Worm (Caenorhabditis elegans) whole organism, L3 larva: ENCODE measurements around the gene txdc-17.

Experiments used
- R02D3.7 ChIP-seq: fragments of 150-350 bp; optimal IDR thresholded peaks from 2 replicates; lab custom pipeline; 2014; ENCODE audit warnings: missing biosample characterization, missing genetic modification characterization
- aly-2 ChIP-seq: fragments of 150-350 bp; optimal IDR thresholded peaks from 2 replicates; lab custom pipeline; 2014; ENCODE audit warnings: missing biosample characterization, missing genetic modification characterization
- ama-1 ChIP-seq: fragments of 150-350 bp; optimal IDR thresholded peaks from 2 replicates; lab custom pipeline; 2018
- ceh-16 ChIP-seq: sonication (generic microtip); optimal IDR thresholded peaks from 2 replicates; lab custom pipeline; 2017; ENCODE audit warnings: missing biosample characterization, missing genetic modification characterization
- ceh-28 ChIP-seq: fragments of 150-350 bp; optimal IDR thresholded peaks from 2 replicates; lab custom pipeline; 2014; ENCODE audit warnings: missing biosample characterization, missing genetic modification reagents, missing genetic modification characterization
- ceh-82 ChIP-seq: fragments of 150-350 bp; optimal IDR thresholded peaks from 2 replicates; lab custom pipeline; 2014; ENCODE audit warnings: missing biosample characterization, missing genetic modification characterization
- ceh-9 ChIP-seq: sonication (generic microtip); optimal IDR thresholded peaks from 2 replicates; lab custom pipeline; 2018; ENCODE audit warnings: missing biosample characterization, missing genetic modification characterization
- daf-12 ChIP-seq: fragments of 150-350 bp; optimal IDR thresholded peaks from 2 replicates; lab custom pipeline; 2014; ENCODE audit warnings: missing biosample characterization, missing genetic modification reagents, missing genetic modification characterization
- egl-27 ChIP-seq: sonication (generic microtip); optimal IDR thresholded peaks from 4 replicates; lab custom pipeline; 2017; ENCODE audit warnings: missing biosample characterization, missing genetic modification reagents, missing genetic modification characterization
- egl-5 ChIP-seq: fragments of 150-350 bp; optimal IDR thresholded peaks from 2 replicates; lab custom pipeline; 2017; ENCODE audit warnings: missing biosample characterization, missing genetic modification reagents, missing genetic modification characterization, inconsistent platforms
- elt-1 ChIP-seq: fragments of 150-350 bp; optimal IDR thresholded peaks from 2 replicates; lab custom pipeline; 2014; ENCODE audit warnings: missing biosample characterization, missing genetic modification characterization
- elt-2 ChIP-seq: sonication (generic microtip); optimal IDR thresholded peaks from 2 replicates; lab custom pipeline; 2016; ENCODE audit warnings: missing genetic modification reagents, mild to moderate bottlenecking, missing genetic modification characterization, missing compliant biosample characterization
- elt-3 ChIP-seq, 3 experiments: fragments of 150-350 bp in 1 of 3; sonication (generic microtip) in 2 of 3; optimal IDR thresholded peaks; 2 replicates in 2 of 3; 4 replicates in 1 of 3; lab custom pipeline; 2014 to 2017; ENCODE audit warnings: missing biosample characterization in 3 of 3, missing genetic modification characterization in 3 of 3
- eor-1 ChIP-seq, 2 experiments: fragments of 150-350 bp; optimal IDR thresholded peaks; 2 replicates each; lab custom pipeline; 2014 to 2018; ENCODE audit warnings: missing biosample characterization in 2 of 2, missing genetic modification characterization in 2 of 2
- fkh-10 ChIP-seq: sonication (generic microtip); optimal IDR thresholded peaks from 2 replicates; lab custom pipeline; 2017; ENCODE audit warnings: missing biosample characterization, missing genetic modification reagents, missing genetic modification characterization
- fkh-2 ChIP-seq: fragments of 150-350 bp; optimal IDR thresholded peaks from 2 replicates; lab custom pipeline; 2014; ENCODE audit warnings: missing biosample characterization, missing genetic modification reagents, missing genetic modification characterization
- fos-1 ChIP-seq: fragments of 150-350 bp; optimal IDR thresholded peaks from 2 replicates; lab custom pipeline; 2014; ENCODE audit warnings: missing biosample characterization, missing genetic modification characterization
- hmg-11 ChIP-seq: sonication (generic microtip); optimal IDR thresholded peaks from 2 replicates; lab custom pipeline; 2016; ENCODE audit warnings: missing genetic modification characterization, missing compliant biosample characterization
- jun-1 ChIP-seq: fragments of 150-350 bp; optimal IDR thresholded peaks from 2 replicates; lab custom pipeline; 2014; ENCODE audit warnings: missing biosample characterization, missing genetic modification reagents, missing genetic modification characterization
- lin-15B ChIP-seq: fragments of 150-350 bp; optimal IDR thresholded peaks from 2 replicates; lab custom pipeline; 2014; ENCODE audit warnings: missing biosample characterization, missing genetic modification characterization
- lsy-12 ChIP-seq: sonication (generic microtip); optimal IDR thresholded peaks from 2 replicates; lab custom pipeline; 2016; ENCODE audit warnings: mild to moderate bottlenecking, missing genetic modification characterization, missing compliant biosample characterization
- mdl-1 ChIP-seq: fragments of 150-350 bp; optimal IDR thresholded peaks from 2 replicates; lab custom pipeline; 2014; ENCODE audit warnings: missing biosample characterization, missing genetic modification characterization
- mml-1 ChIP-seq: fragments of 150-350 bp; sonication (generic microtip); optimal IDR thresholded peaks from 3 replicates; lab custom pipeline; 2014; ENCODE audit warnings: missing biosample characterization, missing genetic modification characterization
- nfya-1 ChIP-seq: sonication (generic microtip); optimal IDR thresholded peaks from 2 replicates; lab custom pipeline; 2017; ENCODE audit warnings: missing genetic modification characterization, mild to moderate bottlenecking, missing compliant biosample characterization, antibody characterized with exemption, moderate library complexity; ENCODE audit not compliant: insufficient read depth
- nhr-23 ChIP-seq: fragments of 150-350 bp; optimal IDR thresholded peaks from 2 replicates; lab custom pipeline; 2014; ENCODE audit warnings: missing biosample characterization, missing genetic modification reagents, missing genetic modification characterization
- nhr-237 ChIP-seq: fragments of 150-350 bp; optimal IDR thresholded peaks from 2 replicates; lab custom pipeline; 2014; ENCODE audit warnings: missing biosample characterization, missing genetic modification characterization
- nhr-25 ChIP-seq: sonication (generic microtip); optimal IDR thresholded peaks from 2 replicates; lab custom pipeline; 2017; ENCODE audit warnings: missing biosample characterization, missing genetic modification characterization
- nhr-28 ChIP-seq: fragments of 150-350 bp; optimal IDR thresholded peaks from 2 replicates; lab custom pipeline; 2014; ENCODE audit warnings: missing biosample characterization, missing genetic modification characterization
- nhr-43 ChIP-seq: sonication (generic microtip); optimal IDR thresholded peaks from 2 replicates; lab custom pipeline; 2016; ENCODE audit warnings: mild to moderate bottlenecking, missing genetic modification characterization, missing compliant biosample characterization; ENCODE audit not compliant: poor library complexity, severe bottlenecking
- nhr-67 ChIP-seq: fragments of 150-350 bp; optimal IDR thresholded peaks from 2 replicates; lab custom pipeline; 2014; ENCODE audit warnings: missing biosample characterization, missing genetic modification characterization
- nhr-76 ChIP-seq: fragments of 150-350 bp; sonication (generic microtip); optimal IDR thresholded peaks from 5 replicates; lab custom pipeline; 2014; ENCODE audit warnings: missing biosample characterization, missing genetic modification characterization
- nhr-77 ChIP-seq: fragments of 150-350 bp; optimal IDR thresholded peaks from 2 replicates; lab custom pipeline; 2014; ENCODE audit warnings: missing biosample characterization, missing genetic modification characterization
- pha-4 ChIP-seq: fragments of 150-350 bp; optimal IDR thresholded peaks from 2 replicates; lab custom pipeline; 2014; ENCODE audit warnings: missing biosample characterization, missing genetic modification reagents, missing genetic modification characterization
- pqm-1 ChIP-seq: fragments of 150-350 bp; optimal IDR thresholded peaks from 2 replicates; lab custom pipeline; 2017; ENCODE audit warnings: missing biosample characterization, missing genetic modification characterization, inconsistent platforms
- skn-1 ChIP-seq: fragments of 150-350 bp; optimal IDR thresholded peaks from 2 replicates; lab custom pipeline; 2014; ENCODE audit warnings: missing biosample characterization, missing genetic modification characterization
- snpc-4 ChIP-seq: fragments of 150-350 bp; optimal IDR thresholded peaks from 2 replicates; lab custom pipeline; 2014; ENCODE audit warnings: missing biosample characterization, missing genetic modification characterization
- tbx-2 ChIP-seq: sonication (generic microtip); optimal IDR thresholded peaks from 2 replicates; lab custom pipeline; 2016; ENCODE audit warnings: mild to moderate bottlenecking, missing genetic modification characterization, missing compliant biosample characterization
- unc-39 ChIP-seq: sonication (generic microtip); optimal IDR thresholded peaks from 4 replicates; lab custom pipeline; 2017; ENCODE audit warnings: missing biosample characterization, missing genetic modification characterization
- unc-62 ChIP-seq: fragments of 150-350 bp; sonication (generic microtip); optimal IDR thresholded peaks from 4 replicates; lab custom pipeline; 2014; ENCODE audit warnings: missing biosample characterization, missing genetic modification reagents, missing genetic modification characterization
- ztf-11 ChIP-seq: fragments of 150-350 bp; optimal IDR thresholded peaks from 2 replicates; lab custom pipeline; 2014; ENCODE audit warnings: missing biosample characterization, missing genetic modification characterization
- ztf-4 ChIP-seq: fragments of 150-350 bp; optimal IDR thresholded peaks from 2 replicates; lab custom pipeline; 2014; ENCODE audit warnings: missing biosample characterization, missing genetic modification characterization

The txdc-17 gene

DNA sequence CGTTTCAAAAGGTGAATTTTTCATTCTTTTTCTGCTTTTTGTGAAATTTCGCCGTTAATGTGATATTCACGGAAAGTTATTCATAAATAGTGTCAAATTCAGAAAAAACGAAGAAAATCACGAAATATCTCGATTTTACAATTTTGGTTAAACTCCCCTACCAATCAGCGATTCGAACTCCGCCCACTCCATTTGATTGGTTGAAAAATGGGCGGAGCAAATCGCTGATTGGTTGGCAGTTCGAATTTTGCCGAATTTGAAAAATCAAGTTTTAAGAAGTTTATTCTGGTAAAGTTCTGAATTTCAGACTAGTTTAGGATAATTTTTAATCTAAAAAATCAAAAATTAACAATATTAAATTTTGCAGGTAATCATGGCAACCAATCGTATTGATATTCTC, 30.2 kb downstream of the txdc-17 start:
- TF ChIP-seq nfya-1 (tag; lab: Kevin White, UChicago) (peak; percentile 93), nhr-28 (tag; lab: Kevin White, UChicago) (no peak), nhr-25 (tag; lab: Kevin White, UChicago) (no peak), tbx-2 (tag; lab: Kevin White, UChicago) (no peak)

DNA sequence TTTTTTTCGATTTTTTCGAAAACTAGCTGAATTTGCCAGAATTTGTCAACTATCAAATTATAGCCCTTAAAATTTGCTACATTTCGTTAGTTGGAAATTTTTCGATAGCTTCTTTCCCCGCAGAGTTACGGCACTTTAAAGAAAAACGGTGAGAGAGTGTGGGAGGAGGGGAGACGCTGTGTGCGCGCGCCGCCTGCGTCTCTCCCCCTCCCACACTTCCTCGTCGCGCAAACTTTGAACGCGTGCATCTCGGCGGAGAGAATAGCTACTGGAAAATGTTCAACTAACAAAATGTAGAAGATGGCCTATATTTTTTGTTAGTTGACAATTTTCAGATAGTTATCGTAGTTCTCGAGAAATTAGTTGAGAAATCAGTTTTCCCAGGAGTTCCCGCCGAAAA, 32.1 kb downstream of the txdc-17 start:
- TF ChIP-seq daf-12 (tag; lab: Kevin White, UChicago), result no peak

DNA sequence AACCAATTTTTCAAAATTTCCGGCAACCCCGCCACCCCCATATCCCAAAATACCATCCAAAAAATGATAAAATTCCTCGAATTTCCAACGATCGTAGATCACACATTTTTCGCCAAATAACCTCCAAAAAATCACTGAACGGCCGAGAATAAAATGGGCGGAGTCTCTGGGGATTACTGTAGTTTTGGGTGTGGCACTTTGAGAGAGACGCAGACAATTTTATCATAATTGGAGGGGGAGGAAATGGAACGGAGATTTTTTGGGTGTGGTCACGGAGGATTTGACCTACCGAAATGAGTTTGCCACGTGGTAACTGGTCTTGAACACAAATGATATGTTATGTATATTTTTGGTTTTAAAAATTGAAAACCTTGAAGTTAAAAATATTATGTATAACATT, 34.0 kb downstream of the txdc-17 start:
- TF ChIP-seq ztf-11 (tag; lab: Kevin White, UChicago) (no peak), nfya-1 (tag; lab: Kevin White, UChicago) (peak; percentile 56)

DNA sequence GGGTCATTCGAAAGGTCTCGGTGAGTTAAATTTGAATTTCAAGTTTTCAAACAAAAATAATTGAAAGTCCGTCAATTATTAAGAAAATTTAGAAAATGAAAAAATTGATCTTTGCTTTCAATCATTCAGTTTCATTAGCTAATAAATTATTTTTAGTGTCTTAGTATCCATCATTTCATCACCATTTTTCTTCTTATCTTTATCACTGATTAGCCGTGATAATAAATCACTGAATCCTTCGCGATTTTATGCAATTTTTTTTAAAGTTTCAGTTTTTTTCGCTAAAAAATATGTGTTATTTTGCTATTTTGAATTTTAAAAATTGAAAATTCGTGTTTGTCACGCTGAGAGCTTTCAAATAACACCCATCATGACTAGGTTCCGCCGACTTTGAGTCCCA, 34.6 kb downstream of the txdc-17 start:
- TF ChIP-seq elt-1 (tag; lab: Kevin White, UChicago) (no peak), ceh-28 (tag; lab: Kevin White, UChicago) (no peak), fos-1 (tag; lab: Kevin White, UChicago) (no peak), nhr-23 (tag; lab: Kevin White, UChicago) (peak; percentile 21), R02D3.7 (tag; lab: Kevin White, UChicago) (no peak), elt-3 (tag; optimal IDR thresholded peaks at IDR 0.05; lab: Kevin White, UChicago) (peak in 1 of 3 experiments; percentile 16), egl-5 (tag; lab: Kevin White, UChicago) (no peak)

DNA sequence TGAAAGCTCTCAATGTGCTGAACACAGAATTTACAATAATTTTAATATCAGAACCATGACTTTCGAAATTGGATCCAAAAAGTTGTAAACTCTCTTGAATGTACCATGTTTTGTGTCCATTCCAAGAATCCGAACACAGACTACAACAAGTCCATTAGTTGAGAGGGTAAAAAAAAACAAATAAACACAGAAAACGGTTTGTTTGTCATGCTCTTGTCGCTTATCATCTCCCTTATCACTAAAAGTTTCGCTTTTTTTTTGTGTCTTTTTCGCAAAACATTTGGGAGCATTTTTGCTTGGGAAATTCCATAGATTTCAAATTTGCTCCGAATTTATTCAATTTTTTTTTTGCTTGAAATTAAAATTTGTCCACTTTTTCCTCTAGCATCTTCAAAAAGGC, 35.0 kb downstream of the txdc-17 start:
- TF ChIP-seq nhr-43 (tag; lab: Kevin White, UChicago) (no peak), elt-2 (tag; lab: Kevin White, UChicago) (peak; percentile 69), nhr-67 (tag; lab: Kevin White, UChicago) (no peak), pha-4 (tag; lab: Kevin White, UChicago) (peak; percentile 67), skn-1 (tag; lab: Kevin White, UChicago) (peak; percentile 27), pqm-1 (peak; percentile 49)

DNA sequence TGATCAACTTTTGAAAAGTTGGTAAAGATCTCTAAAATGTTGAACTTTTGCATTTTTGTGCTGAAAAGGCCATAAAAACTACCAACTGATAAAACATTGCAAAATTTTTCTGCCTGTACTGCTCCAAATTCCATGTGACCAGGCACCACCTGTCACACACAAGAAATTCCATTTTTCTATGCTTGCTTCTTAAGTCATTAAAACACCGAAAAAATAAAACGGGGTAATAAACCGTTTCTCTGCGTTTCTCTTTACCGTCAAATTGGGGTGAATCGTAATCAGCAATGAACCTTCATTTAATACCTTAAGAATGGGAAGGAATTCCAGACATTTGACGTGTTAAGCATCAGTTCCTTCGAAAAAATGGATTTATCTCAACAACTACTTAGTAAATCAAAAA, 35.8 kb downstream of the txdc-17 start:
- TF ChIP-seq unc-39 (tag; lab: Kevin White, UChicago), result no peak
- no peak for TF ChIP-seq aly-2
- TF ChIP-seq ceh-28 (tag; lab: Kevin White, UChicago), result no peak
- TF ChIP-seq ztf-4 (tag; lab: Kevin White, UChicago), result no peak
- TF ChIP-seq nhr-77 (tag; lab: Kevin White, UChicago), result no peak
- TF ChIP-seq lsy-12 (tag; lab: Kevin White, UChicago), result no peak
- no peak for TF ChIP-seq egl-27 (tag; lab: Kevin White, UChicago)
- no peak for TF ChIP-seq fkh-10 (GFP tag; lab: Kevin White, UChicago)
- TF ChIP-seq hmg-11, result no peak
- no peak for TF ChIP-seq ceh-9 (tag; lab: Kevin White, UChicago)
- TF ChIP-seq nhr-76 (tag; lab: Kevin White, UChicago), result no peak
- TF ChIP-seq lin-15B (tag; lab: Kevin White, UChicago), result no peak
- TF ChIP-seq ztf-11 (tag; lab: Kevin White, UChicago), result no peak
- peak; percentile 94 for TF ChIP-seq elt-2 (tag; lab: Kevin White, UChicago)
- TF ChIP-seq nfya-1 (tag; lab: Kevin White, UChicago), result no peak
- no peak for TF ChIP-seq egl-5 (tag; lab: Kevin White, UChicago)
- no peak for TF ChIP-seq tbx-2 (tag; lab: Kevin White, UChicago)
- no peak for TF ChIP-seq elt-1 (tag; lab: Kevin White, UChicago)
- TF ChIP-seq mdl-1 (tag; lab: Kevin White, UChicago), result no peak
- no peak for TF ChIP-seq mml-1 (tag; lab: Kevin White, UChicago)
- no peak for TF ChIP-seq skn-1 (tag; lab: Kevin White, UChicago)
- peak; percentile 37 for TF ChIP-seq pha-4 (tag; lab: Kevin White, UChicago)
- no peak for TF ChIP-seq nhr-67 (tag; lab: Kevin White, UChicago)
- no peak for TF ChIP-seq eor-1 (tag; optimal IDR thresholded peaks at IDR 0.05; lab: Kevin White, UChicago)
- peak; percentile 86 for TF ChIP-seq pqm-1
- no peak for TF ChIP-seq ceh-16 (tag; lab: Kevin White, UChicago)
- TF ChIP-seq ama-1 (lab: Kevin White, UChicago), result no peak
- no peak for TF ChIP-seq ceh-82 (tag; lab: Kevin White, UChicago)
- no peak for TF ChIP-seq fkh-2 (tag; lab: Kevin White, UChicago)
- TF ChIP-seq jun-1 (tag; lab: Kevin White, UChicago), result peak; percentile 11
- TF ChIP-seq nhr-237, result no peak
- TF ChIP-seq nhr-23 (tag; lab: Kevin White, UChicago), result no peak
- TF ChIP-seq snpc-4 (tag; lab: Kevin White, UChicago), result no peak
- no peak for TF ChIP-seq unc-62 (GFP tag; lab: Kevin White, UChicago)
- TF ChIP-seq nhr-28 (tag; lab: Kevin White, UChicago), result no peak
- TF ChIP-seq, all 47 proteins: peak for 4
